Worm (Caenorhabditis elegans): Measurements from ENCODE around the gene asp-14.

DNA sequence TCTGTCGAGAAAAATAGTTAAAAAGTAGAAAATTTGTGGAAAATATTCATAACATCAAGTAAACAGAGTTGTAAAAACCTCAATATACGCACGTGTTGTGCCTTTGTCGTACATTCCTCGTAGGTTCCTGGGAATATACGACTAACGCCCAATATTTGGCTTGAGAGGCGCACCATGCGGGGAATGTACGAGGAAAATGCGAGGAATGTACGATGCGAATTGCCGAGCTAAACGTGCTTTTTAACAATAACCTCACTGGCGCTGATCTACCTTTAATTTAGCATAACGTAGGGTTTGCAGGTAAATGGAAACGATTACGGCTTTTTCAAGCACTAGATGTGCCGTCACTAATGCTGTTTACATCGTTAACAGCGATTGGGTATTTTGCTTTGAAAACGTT, 22.0 kb upstream of the asp-14 start, which contains the start of gene C15B12.9:
- no peak for TF ChIP-seq isw-1 (GFP tag; IDR thresholded peaks at IDR 0.05)
- no peak for TF ChIP-seq elt-3 (tag; optimal IDR thresholded peaks at IDR 0.05)
- TF ChIP-seq hlh-4 (tag; optimal IDR thresholded peaks at IDR 0.05): no peak
- no peak for TF ChIP-seq pax-3 (tag; optimal IDR thresholded peaks at IDR 0.05)
- no peak for TF ChIP-seq nhr-11 (tag; optimal IDR thresholded peaks at IDR 0.05)
- TF ChIP-seq sox-4 (tag; optimal IDR thresholded peaks at IDR 0.05): no peak
- no peak for TF ChIP-seq lin-39 (tag; optimal IDR thresholded peaks at IDR 0.05)
- TF ChIP-seq nhr-76 (tag; optimal IDR thresholded peaks at IDR 0.05): no peak
- TF ChIP-seq egl-27 (tag; optimal IDR thresholded peaks at IDR 0.05): no peak
- no peak for TF ChIP-seq ztf-11 (tag; optimal IDR thresholded peaks at IDR 0.05)
- no peak for TF ChIP-seq ceh-88 (GFP tag; IDR thresholded peaks at IDR 0.05)
- TF ChIP-seq nhr-237 (tag; optimal IDR thresholded peaks at IDR 0.05): no peak

All from whole organism, L1 larva.